Worm (Caenorhabditis elegans): ENCODE measurements around the gene M01H9.10.
A peak's percentile ranks its signal among the peaks of the same experiment; 100 is the strongest.

Gene M01H9.10

ce11 chrIV:4519714-4520113 is 39.8 kb upstream of the M01H9.10 start:
- no peak for TF ChIP-seq Y53G8AR.9 (GFP tag; conservative IDR thresholded peaks at IDR 0.05)
- no peak for TF ChIP-seq snpc-1.3 (tag; optimal IDR thresholded peaks at IDR 0.05; ENCODE audit: insufficient read depth)
- no peak for TF ChIP-seq egl-18 (GFP tag; IDR thresholded peaks at IDR 0.05)
- no peak for TF ChIP-seq ztf-25 (GFP tag; IDR thresholded peaks at IDR 0.05)
- no peak for TF ChIP-seq tlf-1 (GFP tag; optimal IDR thresholded peaks at IDR 0.05)
- TF ChIP-seq zfh-2 (GFP tag; conservative IDR thresholded peaks at IDR 0.05) = 0 out of 2 replicates have a peak, but pooled peaks have one; percentile 20
- no peak for TF ChIP-seq ama-1 (optimal IDR thresholded peaks at IDR 0.05)
- TF ChIP-seq ama-1 (GFP tag; optimal IDR thresholded peaks at IDR 0.05) = no peak
- no peak for TF ChIP-seq rpc-1 (optimal IDR thresholded peaks at IDR 0.05)
- no peak for TF ChIP-seq rpc-1 (tag; optimal IDR thresholded peaks at IDR 0.05)
- no peak for TF ChIP-seq B0019.2 (GFP tag; conservative IDR thresholded peaks at IDR 0.05)

- no peak for TF ChIP-seq let-607 (tag; optimal IDR thresholded peaks at IDR 0.05)
Measured at ce11 chrIV:4518111-4518510, 38.2 kb upstream of the M01H9.10 start.

DNA sequence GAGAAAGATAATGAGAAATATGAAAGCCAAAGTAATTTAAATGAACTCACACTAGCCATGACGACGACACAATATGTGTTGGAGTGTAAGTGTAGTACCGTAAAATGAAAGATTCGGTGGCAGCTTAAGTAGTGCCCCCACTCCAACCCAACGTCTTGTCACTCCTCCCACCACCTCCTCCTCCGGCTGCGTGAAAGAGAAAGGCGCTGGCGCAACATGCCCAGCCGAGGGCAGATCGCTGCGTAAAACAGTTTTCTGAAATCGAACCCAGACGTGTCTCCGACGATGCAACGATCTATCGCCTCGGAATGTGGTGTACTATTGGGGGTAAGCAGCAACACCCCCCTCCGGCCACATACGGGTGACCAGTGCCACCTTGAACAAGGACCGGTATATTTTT is 37.1 kb upstream of the M01H9.10 start, which contains the start of gene ZK180.5:
Gene ZK180.5, minus strand, starts transcription at position 101 of the 400 bp plus-strand sequence.
- TF ChIP-seq madf-3 (GFP tag; IDR thresholded peaks at IDR 0.05) (0 out of 2 replicates have a peak, but pooled peaks have one; percentile 42), nhr-179 (tag; optimal IDR thresholded peaks at IDR 0.05) (no peak)

DNA sequence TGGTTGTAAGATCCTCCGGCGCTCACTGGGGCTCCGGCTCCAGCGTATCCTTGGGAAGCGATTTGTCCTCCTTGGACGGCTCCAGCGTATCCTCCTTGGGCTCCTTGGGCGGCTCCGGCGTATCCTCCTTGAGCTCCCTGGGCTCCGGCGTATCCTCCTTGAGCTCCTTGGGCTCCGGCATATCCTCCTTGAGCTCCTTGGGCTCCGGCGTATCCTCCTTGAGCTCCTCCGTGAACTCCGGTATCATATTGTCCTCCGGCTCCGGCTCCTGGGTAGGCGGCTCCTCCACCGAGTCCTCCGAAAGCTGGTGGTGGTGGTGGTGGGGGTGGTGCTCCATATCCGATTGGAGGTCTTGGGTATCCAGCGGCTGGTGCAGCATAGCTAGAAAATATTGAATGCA is 36.6 kb upstream of the M01H9.10 start:
- TF ChIP-seq F39B2.1 (GFP tag; IDR thresholded peaks at IDR 0.05) (no peak), Y53F4B.3 (GFP tag; IDR thresholded peaks at IDR 0.05) (no peak), nfya-1 (tag; optimal IDR thresholded peaks at IDR 0.05; ENCODE audit: borderline replicate concordance, insufficient read depth) (no peak), F55B11.4 (tag; optimal IDR thresholded peaks at IDR 0.05; ENCODE audit: borderline replicate concordance, insufficient read depth) (no peak), ztf-22 (GFP tag; optimal IDR thresholded peaks at IDR 0.05) (no peak), egrh-3 (GFP tag; IDR thresholded peaks at IDR 0.05) (peak; percentile 79), zfh-2 (GFP tag; conservative IDR thresholded peaks at IDR 0.05) (peak; percentile 45), lir-1 (GFP tag; conservative IDR thresholded peaks at IDR 0.05) (no peak)

ce11 chrIV:4513269-4513819 is 33.4 kb upstream of the M01H9.10 start, which contains the start of gene sar-1:
TSS of gene sar-1 (minus strand) at chrIV:4513319.
- no peak for TF ChIP-seq nhr-120 (GFP tag; IDR thresholded peaks at IDR 0.05)
- TF ChIP-seq somi-1 (GFP tag; optimal IDR thresholded peaks at IDR 0.05) = no peak
- TF ChIP-seq let-526 (GFP tag; IDR thresholded peaks at IDR 0.05) = 0 out of 2 replicates have a peak, but pooled peaks have one; percentile 7
- TF ChIP-seq ceh-79 (tag; optimal IDR thresholded peaks at IDR 0.05) = no peak
- no peak for TF ChIP-seq ztf-3 (GFP tag; optimal IDR thresholded peaks at IDR 0.05)
- peak; percentile 56; the same call in 1 of the 2 replicates for TF ChIP-seq ceh-100 (GFP tag; IDR thresholded peaks at IDR 0.05)
- TF ChIP-seq attf-5 (GFP tag; optimal IDR thresholded peaks at IDR 0.05) = peak; percentile 59
- peak; percentile 65 for TF ChIP-seq nhr-80 (tag; optimal IDR thresholded peaks at IDR 0.05)
- no peak for TF ChIP-seq fkh-3 (tag; optimal IDR thresholded peaks at IDR 0.05)
- TF ChIP-seq lag-1 (GFP tag; IDR thresholded peaks at IDR 0.05) = no peak
- TF ChIP-seq B0336.3 (GFP tag; IDR thresholded peaks at IDR 0.05) = peak; percentile 74
- peak; percentile 72 for TF ChIP-seq F33H1.4 (GFP tag; IDR thresholded peaks at IDR 0.05)
- TF ChIP-seq dox-1 (GFP tag; IDR thresholded peaks at IDR 0.05) = peak; percentile 85
- TF ChIP-seq nhr-90 (tag; optimal IDR thresholded peaks at IDR 0.05) = no peak
- peak; percentile 53 for TF ChIP-seq rcor-1 (GFP tag; IDR thresholded peaks at IDR 0.05)
- no peak for TF ChIP-seq attf-3 (GFP tag; conservative IDR thresholded peaks at IDR 0.05)
- no peak for TF ChIP-seq pha-4 (tag; optimal IDR thresholded peaks at IDR 0.05)
- peak; percentile 64; the same call in 1 of the 2 replicates for TF ChIP-seq lir-1 (GFP tag; conservative IDR thresholded peaks at IDR 0.05)
- TF ChIP-seq F57A8.1 (GFP tag; optimal IDR thresholded peaks at IDR 0.05) = no peak
- no peak for TF ChIP-seq nfya-2 (GFP tag; IDR thresholded peaks at IDR 0.05)
- TF ChIP-seq ama-1 (optimal IDR thresholded peaks at IDR 0.05) = no peak
- TF ChIP-seq ama-1 (GFP tag; optimal IDR thresholded peaks at IDR 0.05) = no peak
- no peak for TF ChIP-seq ztf-25 (GFP tag; IDR thresholded peaks at IDR 0.05)
- TF ChIP-seq him-1 (tag; optimal IDR thresholded peaks at IDR 0.05) = no peak
- no peak for TF ChIP-seq unc-130 (GFP tag; optimal IDR thresholded peaks at IDR 0.05)
